Worm (Caenorhabditis elegans): ENCODE data around the gene asp-13.

ce11 chrV:8662056-8663006, 19.3 kb upstream of the asp-13 start:
- TF ChIP-seq F57A8.1 (GFP tag; optimal IDR thresholded peaks at IDR 0.05) (no peak), ZK185.1 (tag; optimal IDR thresholded peaks at IDR 0.05; ENCODE audit: poor library complexity, severe bottlenecking) (no peak), K12H6.12 (tag; optimal IDR thresholded peaks at IDR 0.05) (no peak), him-1 (tag; optimal IDR thresholded peaks at IDR 0.05) (no peak), sea-2 (GFP tag; IDR thresholded peaks at IDR 0.05) (no peak), unc-62 (GFP tag; optimal IDR thresholded peaks at IDR 0.05) (no peak), lag-1 (GFP tag; IDR thresholded peaks at IDR 0.05) (no peak), snpc-4 (GFP tag; optimal IDR thresholded peaks at IDR 0.05) (no peak), snpc-4 (tag; optimal IDR thresholded peaks at IDR 0.05) (no peak)

Measured in whole organism, young adult.